Worm (Caenorhabditis elegans) whole organism, L1 larva: ENCODE measurements around the gene C04H5.1.

Experiments used
- C04F5.9 ChIP-seq: sonication (generic microtip); optimal IDR thresholded peaks from 2 replicates; lab custom pipeline; 2016; ENCODE audit warnings: missing genetic modification characterization, missing compliant biosample characterization
- F16B12.6 ChIP-seq: fragments of 150-350 bp; optimal IDR thresholded peaks from 2 replicates; lab custom pipeline; 2014; ENCODE audit warnings: missing biosample characterization, missing genetic modification characterization
- blmp-1 ChIP-seq: fragments of 150-350 bp; optimal IDR thresholded peaks from 2 replicates; lab custom pipeline; 2014; ENCODE audit warnings: missing biosample characterization, missing genetic modification characterization
- ceh-63 ChIP-seq: fragments of 200-800 bp; sonication (Bioruptor generic); optimal IDR thresholded peaks from 2 replicates; lab custom pipeline; 2018; ENCODE audit warnings: mild to moderate bottlenecking, missing genetic modification characterization, missing compliant biosample characterization
- ceh-82 ChIP-seq, 3 experiments: fragments of 150-350 bp in 1 of 3; sonication (generic microtip) in 2 of 3; optimal IDR thresholded peaks; 2 replicates each; lab custom pipeline; 2014 to 2017; ENCODE audit warnings: missing biosample characterization in 3 of 3, missing genetic modification characterization in 3 of 3
- ceh-88 ChIP-seq: fragments of 200-800 bp; sonication (Bioruptor generic); IDR thresholded peaks from 2 replicates; pipeline ENCODE4 v1.3.6; 2022; ENCODE audit warnings: missing genetic modification characterization, missing compliant biosample characterization
- ceh-90 ChIP-seq: sonication (generic microtip); optimal IDR thresholded peaks from 2 replicates; lab custom pipeline; 2016; ENCODE audit warnings: missing genetic modification characterization, missing compliant biosample characterization
- ces-1 ChIP-seq: fragments of 150-350 bp; optimal IDR thresholded peaks from 2 replicates; lab custom pipeline; 2014; ENCODE audit warnings: missing biosample characterization, missing genetic modification reagents, missing genetic modification characterization
- efl-1 ChIP-seq, 4 experiments: fragments of 150-350 bp; optimal IDR thresholded peaks in 3 of 4; peaks in 1 of 4; 1 replicate in 1 of 4; 2 replicates in 3 of 4; lab custom pipeline; 2014; ENCODE audit warnings: missing biosample characterization in 2 of 4, missing genetic modification characterization in 2 of 4, missing genetic modification reagents in 2 of 4
- egl-27 ChIP-seq, 2 experiments: fragments of 150-350 bp in 1 of 2; sonication (generic microtip); optimal IDR thresholded peaks; 3 replicates each; lab custom pipeline; 2017 to 2018; ENCODE audit warnings: missing biosample characterization in 2 of 2, missing genetic modification characterization in 2 of 2, missing genetic modification reagents in 2 of 2
- elt-2 ChIP-seq: sonication (generic microtip); optimal IDR thresholded peaks from 2 replicates; lab custom pipeline; 2016; ENCODE audit warnings: missing genetic modification characterization, mild to moderate bottlenecking, inconsistent platforms, missing compliant biosample characterization, missing genetic modification reagents
- elt-3 ChIP-seq, 6 experiments: fragments of 150-350 bp in 1 of 6; sonication (generic microtip); optimal IDR thresholded peaks; 2 replicates each; lab custom pipeline; 2017 to 2018; ENCODE audit warnings: missing biosample characterization in 6 of 6, missing genetic modification characterization in 6 of 6, inconsistent platforms in 1 of 6
- ets-5 ChIP-seq: fragments of 200-800 bp; sonication (Bioruptor generic); IDR thresholded peaks from 2 replicates; pipeline ENCODE4 v1.3.6; 2022; ENCODE audit warnings: missing genetic modification characterization, missing compliant biosample characterization
- fkh-10 ChIP-seq: sonication (generic microtip); optimal IDR thresholded peaks from 2 replicates; lab custom pipeline; 2017; ENCODE audit warnings: missing biosample characterization, missing genetic modification reagents, missing genetic modification characterization
- fkh-4 ChIP-seq: sonication (generic microtip); optimal IDR thresholded peaks from 2 replicates; lab custom pipeline; 2016; ENCODE audit warnings: missing compliant biosample characterization, missing genetic modification characterization, borderline replicate concordance
- fkh-8 ChIP-seq: sonication (generic microtip); optimal IDR thresholded peaks from 2 replicates; lab custom pipeline; 2016; ENCODE audit warnings: mild to moderate bottlenecking, missing genetic modification characterization, missing compliant biosample characterization
- grh-1 ChIP-seq: fragments of 200-800 bp; sonication (Bioruptor generic); IDR thresholded peaks from 2 replicates; pipeline ENCODE4 v1.3.6; 2022; ENCODE audit warnings: missing genetic modification reagents, missing genetic modification characterization, missing compliant biosample characterization
- hpl-2 ChIP-seq: fragments of 150-350 bp; optimal IDR thresholded peaks from 2 replicates; lab custom pipeline; 2014; ENCODE audit warnings: missing biosample characterization, missing genetic modification reagents, missing genetic modification characterization
- irx-1 ChIP-seq: sonication (generic microtip); optimal IDR thresholded peaks from 2 replicates; lab custom pipeline; 2016; ENCODE audit warnings: missing genetic modification characterization, missing compliant biosample characterization
- isw-1 ChIP-seq: fragments of 200-800 bp; sonication (Bioruptor generic); IDR thresholded peaks from 2 replicates; pipeline ENCODE4 v1.3.6; 2022; ENCODE audit warnings: missing genetic modification characterization, missing compliant biosample characterization
- jun-1 ChIP-seq: fragments of 150-350 bp; optimal IDR thresholded peaks from 2 replicates; lab custom pipeline; 2014; ENCODE audit warnings: missing biosample characterization, missing genetic modification reagents, missing genetic modification characterization
- lin-14 ChIP-seq: fragments of 200-800 bp; sonication (Bioruptor generic); optimal IDR thresholded peaks from 2 replicates; lab custom pipeline; 2018; ENCODE audit warnings: mild to moderate bottlenecking, missing genetic modification characterization, moderate library complexity, missing compliant biosample characterization
- lin-35 ChIP-seq, 2 experiments: fragments of 150-350 bp; optimal IDR thresholded peaks; 2 replicates each; lab custom pipeline; 2014; ENCODE audit warnings: missing biosample characterization in 2 of 2, missing genetic modification characterization in 2 of 2, missing genetic modification reagents in 2 of 2
- lsy-2 ChIP-seq, 2 experiments: fragments of 150-350 bp; optimal IDR thresholded peaks; 2 replicates each; lab custom pipeline; 2014; ENCODE audit warnings: missing biosample characterization in 2 of 2, missing genetic modification characterization in 2 of 2
- mdl-1 ChIP-seq, 2 experiments: fragments of 150-350 bp; optimal IDR thresholded peaks; 2 replicates each; lab custom pipeline; 2014 to 2017; ENCODE audit warnings: missing biosample characterization in 2 of 2, missing genetic modification characterization in 2 of 2, inconsistent platforms in 1 of 2
- mep-1 ChIP-seq: fragments of 150-350 bp; optimal IDR thresholded peaks from 2 replicates; lab custom pipeline; 2014; ENCODE audit warnings: missing biosample characterization, missing genetic modification characterization
- nhr-19 ChIP-seq: fragments of 200-800 bp; sonication (Bioruptor generic); conservative IDR thresholded peaks from 2 replicates; pipeline ENCODE4 v1.3.6; 2022; ENCODE audit warnings: missing genetic modification characterization, missing compliant biosample characterization
- nhr-20 ChIP-seq: sonication (generic microtip); optimal IDR thresholded peaks from 2 replicates; lab custom pipeline; 2016; ENCODE audit warnings: mild to moderate bottlenecking, missing genetic modification characterization, missing compliant biosample characterization
- nhr-85 ChIP-seq: sonication (generic microtip); peaks from one replicate; lab custom pipeline; 2016; ENCODE audit warnings: missing genetic modification characterization, inconsistent platforms, missing compliant biosample characterization
- nhr-90 ChIP-seq: sonication (generic microtip); optimal IDR thresholded peaks from 2 replicates; lab custom pipeline; 2016; ENCODE audit warnings: mild to moderate bottlenecking, missing genetic modification characterization, missing compliant biosample characterization; ENCODE audit not compliant: poor library complexity
- pag-3 ChIP-seq: sonication (generic microtip); optimal IDR thresholded peaks from 2 replicates; lab custom pipeline; 2017; ENCODE audit warnings: missing genetic modification characterization, mild to moderate bottlenecking, missing compliant biosample characterization, antibody characterized with exemption, borderline replicate concordance; ENCODE audit not compliant: insufficient read depth
- pax-3 ChIP-seq: fragments of 200-800 bp; sonication (Bioruptor generic); optimal IDR thresholded peaks from 2 replicates; lab custom pipeline; 2018; ENCODE audit warnings: mild to moderate bottlenecking, missing genetic modification characterization, moderate library complexity, missing compliant biosample characterization
- pqm-1 ChIP-seq: sonication (generic microtip); optimal IDR thresholded peaks from 3 replicates; lab custom pipeline; 2017; ENCODE audit warnings: missing biosample characterization, missing genetic modification characterization
- skn-1 ChIP-seq: fragments of 150-350 bp; optimal IDR thresholded peaks from 2 replicates; lab custom pipeline; 2014; ENCODE audit warnings: missing biosample characterization, missing genetic modification characterization
- snpc-4 ChIP-seq: fragments of 150-350 bp; optimal IDR thresholded peaks from 2 replicates; lab custom pipeline; 2014; ENCODE audit warnings: missing biosample characterization, missing genetic modification characterization
- sox-4 ChIP-seq: sonication (generic microtip); optimal IDR thresholded peaks from 2 replicates; lab custom pipeline; 2016; ENCODE audit warnings: missing genetic modification characterization, missing compliant biosample characterization
- sptf-1 ChIP-seq: fragments of 150-350 bp; optimal IDR thresholded peaks from 2 replicates; lab custom pipeline; 2014; ENCODE audit warnings: missing biosample characterization, missing genetic modification characterization
- sup-37 ChIP-seq: fragments of 200-800 bp; sonication (Bioruptor generic); optimal IDR thresholded peaks from 2 replicates; lab custom pipeline; 2018; ENCODE audit warnings: mild to moderate bottlenecking, missing genetic modification characterization, missing compliant biosample characterization
- swsn-7 ChIP-seq: sonication (generic microtip); optimal IDR thresholded peaks from 2 replicates; lab custom pipeline; 2016; ENCODE audit warnings: missing genetic modification characterization, missing compliant biosample characterization
- tlp-1 ChIP-seq: fragments of 150-350 bp; optimal IDR thresholded peaks from 2 replicates; lab custom pipeline; 2014; ENCODE audit warnings: missing biosample characterization, missing genetic modification characterization
- unc-130 ChIP-seq: fragments of 150-350 bp; optimal IDR thresholded peaks from 2 replicates; lab custom pipeline; 2017; ENCODE audit warnings: missing biosample characterization, missing genetic modification characterization, inconsistent platforms
- unc-62 ChIP-seq: fragments of 150-350 bp; optimal IDR thresholded peaks from 2 replicates; lab custom pipeline; 2014; ENCODE audit warnings: missing biosample characterization, missing genetic modification reagents, missing genetic modification characterization
- unc-86 ChIP-seq: sonication (generic microtip); optimal IDR thresholded peaks from 2 replicates; lab custom pipeline; 2016; ENCODE audit warnings: missing genetic modification characterization, missing compliant biosample characterization
- unc-98 ChIP-seq: fragments of 200-800 bp; sonication (Bioruptor generic); IDR thresholded peaks from 2 replicates; pipeline ENCODE4 v1.3.6; 2022; ENCODE audit warnings: missing genetic modification characterization, missing compliant biosample characterization
- zip-4 ChIP-seq: fragments of 200-800 bp; sonication (Bioruptor generic); optimal IDR thresholded peaks from 2 replicates; lab custom pipeline; 2018; ENCODE audit warnings: mild to moderate bottlenecking, missing genetic modification characterization, moderate library complexity, missing compliant biosample characterization
- ztf-11 ChIP-seq, 2 experiments: sonication (generic microtip); optimal IDR thresholded peaks; 2 replicates each; lab custom pipeline; 2016 to 2017; ENCODE audit warnings: missing genetic modification characterization in 2 of 2, missing biosample characterization in 1 of 2, missing compliant biosample characterization in 1 of 2
- ztf-4 ChIP-seq: fragments of 150-350 bp; optimal IDR thresholded peaks from 2 replicates; lab custom pipeline; 2014; ENCODE audit warnings: missing biosample characterization, missing genetic modification characterization

Gene C04H5.1

ce11 chrII:14494014-14494413 lies 40.1 kb upstream of the C04H5.1 start:
- TF ChIP-seq grh-1, result no peak
- TF ChIP-seq sptf-1 (tag; lab: Kevin White, UChicago), result no peak
- TF ChIP-seq swsn-7, result no peak
- no peak for TF ChIP-seq pqm-1 (tag; lab: Kevin White, UChicago)
- TF ChIP-seq unc-62 (GFP tag; lab: Kevin White, UChicago), result no peak
- no peak for TF ChIP-seq ceh-82 (tag; optimal IDR thresholded peaks at IDR 0.05; lab: Kevin White, UChicago)
- TF ChIP-seq elt-2 (tag; lab: Kevin White, UChicago), result no peak
- no peak for TF ChIP-seq ztf-11 (tag; optimal IDR thresholded peaks at IDR 0.05; lab: Kevin White, UChicago)
- no peak for TF ChIP-seq mep-1 (tag; lab: Kevin White, UChicago)
- TF ChIP-seq ceh-63 (GFP tag; lab: Kevin White, UChicago), result no peak

- no peak for TF ChIP-seq egl-27 (tag; optimal IDR thresholded peaks at IDR 0.05; lab: Kevin White, UChicago)
- no peak for TF ChIP-seq ceh-88
- no peak for TF ChIP-seq tlp-1 (tag; lab: Kevin White, UChicago)
- no peak for TF ChIP-seq pqm-1 (tag; lab: Kevin White, UChicago)
- no peak for TF ChIP-seq lsy-2 (tag; optimal IDR thresholded peaks at IDR 0.05; lab: Kevin White, UChicago)
- no peak for TF ChIP-seq efl-1 (optimal IDR thresholded peaks at IDR 0.05; lab: Kevin White, UChicago)
- TF ChIP-seq efl-1 (GFP tag; optimal IDR thresholded peaks at IDR 0.05 in 1 of 2; lab: Kevin White, UChicago), result no peak
- TF ChIP-seq ceh-90 (tag; lab: Kevin White, UChicago), result no peak
- no peak for TF ChIP-seq unc-130 (tag; lab: Kevin White, UChicago)
- TF ChIP-seq sup-37, result no peak
- no peak for TF ChIP-seq nhr-20
- no peak for TF ChIP-seq hpl-2
- no peak for TF ChIP-seq unc-98 (GFP tag; lab: Robert Waterston, UW)
- TF ChIP-seq C04F5.9 (tag; lab: Kevin White, UChicago), result no peak
- TF ChIP-seq ztf-11 (tag; optimal IDR thresholded peaks at IDR 0.05; lab: Kevin White, UChicago), result no peak
- no peak for TF ChIP-seq fkh-10 (GFP tag; lab: Kevin White, UChicago)
- no peak for TF ChIP-seq zip-4
Observed at ce11 chrII:14494414-14494463, 39.9 kb upstream of the C04H5.1 start, which contains the start of gene cysl-2. Gene cysl-2 (minus strand): TSS chrII:14494451.

ce11 chrII:14494464-14494863 lies 39.6 kb upstream of the C04H5.1 start:
- TF ChIP-seq unc-86 (tag; lab: Kevin White, UChicago) (no peak), elt-3 (tag; optimal IDR thresholded peaks at IDR 0.05; lab: Kevin White, UChicago) (peak in 1 of 6 experiments; percentile 2), skn-1 (tag; lab: Kevin White, UChicago) (peak; percentile 30), nhr-85 (tag; lab: Kevin White, UChicago) (peak; percentile 76), blmp-1 (peak; percentile 33), elt-2 (tag; lab: Kevin White, UChicago) (peak; percentile 49), nhr-20 (peak; percentile 2), lin-14 (GFP tag; lab: Kevin White, UChicago) (peak; percentile 19), ztf-11 (tag; optimal IDR thresholded peaks at IDR 0.05; lab: Kevin White, UChicago) (no peak), snpc-4 (tag; lab: Kevin White, UChicago) (no peak)

- TF ChIP-seq ztf-4 (no peak), fkh-8 (tag; lab: Kevin White, UChicago) (no peak), unc-98 (GFP tag; lab: Robert Waterston, UW) (no peak), fkh-4 (tag; lab: Kevin White, UChicago) (no peak), jun-1 (tag; lab: Kevin White, UChicago) (no peak), lin-14 (GFP tag; lab: Kevin White, UChicago) (peak; percentile 34), skn-1 (tag; lab: Kevin White, UChicago) (peak; percentile 44), unc-130 (tag; lab: Kevin White, UChicago) (no peak), mdl-1 (tag; optimal IDR thresholded peaks at IDR 0.05; lab: Kevin White, UChicago) (no peak), pax-3 (tag; lab: Kevin White, UChicago) (no peak), lin-35 (GFP tag; optimal IDR thresholded peaks at IDR 0.05; lab: Kevin White, UChicago) (no peak), isw-1 (GFP tag; lab: Robert Waterston, UW) (no peak), tlp-1 (tag; lab: Kevin White, UChicago) (no peak), sox-4 (tag; lab: Kevin White, UChicago) (no peak), pag-3 (tag; lab: Kevin White, UChicago) (no peak), ces-1 (GFP tag; lab: Kevin White, UChicago) (no peak), ets-5 (GFP tag; lab: Robert Waterston, UW) (no peak), nhr-90 (tag; lab: Kevin White, UChicago) (peak; percentile 12), elt-3 (tag; optimal IDR thresholded peaks at IDR 0.05; lab: Kevin White, UChicago) (peak in 4 of 6 experiments; percentile 22 to 47 (median 31)), F16B12.6 (tag; lab: Kevin White, UChicago) (no peak), nhr-19 (GFP tag; lab: Robert Waterston, UW) (0 out of 2 replicates have a peak, but pooled peaks have one; percentile 14), nhr-20 (peak; percentile 45), egl-27 (tag; optimal IDR thresholded peaks at IDR 0.05; lab: Kevin White, UChicago) (no peak), blmp-1 (peak; percentile 39), irx-1 (no peak)
Observed at ce11 chrII:14495341-14495740, 38.8 kb upstream of the C04H5.1 start.
